Fruit fly (Drosophila melanogaster): ENCODE measurements around the gene Grp170.

- TF ChIP-seq CG18011 (GFP tag; optimal IDR thresholded peaks at IDR 0.05) (no peak), CG14050 (GFP tag; IDR thresholded peaks at IDR 0.05) (no peak), Stat92E (GFP tag; optimal IDR thresholded peaks at IDR 0.05) (no peak), CG13894 (tag; optimal IDR thresholded peaks at IDR 0.05) (no peak), lbe (GFP tag; optimal IDR thresholded peaks at IDR 0.05) (no peak), yki (optimal IDR thresholded peaks at IDR 0.05) (peak; percentile 38), Ptx1 (GFP tag; IDR thresholded peaks at IDR 0.05) (no peak), dysf (GFP tag; IDR thresholded peaks at IDR 0.05) (no peak), pfk (GFP tag; optimal IDR thresholded peaks at IDR 0.05) (no peak), CG9727 (GFP tag; optimal IDR thresholded peaks at IDR 0.05) (no peak), bowl (GFP tag; IDR thresholded peaks at IDR 0.05) (no peak)
These were observed 19.8 kb downstream of the Grp170 start for dm6 chrX:2255035-2255434.

All from whole organism, embryonic.